Fruit fly (Drosophila melanogaster): ENCODE data around the gene mei-41.

The mei-41 gene

DNA sequence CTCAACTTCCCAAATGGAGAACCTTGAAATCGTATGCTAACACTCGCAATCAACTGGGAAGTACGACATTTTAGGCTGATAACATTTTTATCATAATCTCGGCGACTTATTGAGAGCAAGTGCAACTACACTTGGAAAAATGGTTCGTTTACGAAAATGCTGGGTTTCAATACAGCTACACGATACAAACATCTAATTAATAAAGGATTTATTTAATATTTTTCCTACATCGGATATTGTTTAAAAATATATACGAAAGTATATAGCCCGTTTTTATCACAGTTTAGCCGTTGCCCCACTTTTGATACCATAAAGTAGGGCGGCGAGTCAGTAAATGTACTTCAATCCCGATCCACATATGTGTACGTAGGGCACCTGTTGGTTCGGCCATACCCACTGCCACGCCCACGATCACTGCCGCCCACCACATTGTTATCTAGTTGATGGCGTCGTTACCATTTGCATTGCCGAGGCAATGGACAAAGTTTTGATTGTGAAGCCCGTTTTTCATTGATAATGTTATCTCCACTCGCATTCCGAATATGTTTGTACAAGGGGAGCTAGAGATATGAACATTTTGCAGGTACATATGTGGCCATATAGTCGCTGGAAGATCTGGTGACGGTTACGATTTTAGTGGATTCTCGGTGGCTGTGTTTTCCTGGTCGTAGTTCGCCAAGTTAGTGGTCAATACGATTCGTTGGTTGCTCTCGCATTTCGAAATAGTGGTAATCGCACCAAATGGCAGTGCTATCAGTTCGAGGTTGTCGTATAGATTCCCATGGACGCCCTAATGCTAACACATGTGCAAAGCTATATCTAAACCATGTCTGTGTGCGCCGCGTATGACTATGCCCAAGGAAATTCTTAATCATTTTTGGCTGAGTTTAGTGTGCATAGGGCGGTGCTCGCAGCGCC, 23.2 kb downstream of the mei-41 start, which contains the start of gene Traf-like (continued):
- 0 out of 3 replicates have a peak, but pooled peaks have one; percentile 36 for TF ChIP-seq so (GFP tag; IDR thresholded peaks at IDR 0.05)
- TF ChIP-seq CG15479 (GFP tag; optimal IDR thresholded peaks at IDR 0.05): no peak
- TF ChIP-seq D19A (tag; optimal IDR thresholded peaks at IDR 0.05): peak; percentile 44
- no peak for TF ChIP-seq sna (GFP tag; IDR thresholded peaks at IDR 0.05; ENCODE audit: partially characterized antibody)
- TF ChIP-seq CG4404 (GFP tag; IDR thresholded peaks at IDR 0.05): no peak
- no peak for TF ChIP-seq C15 (GFP tag; IDR thresholded peaks at IDR 0.05)
- TF ChIP-seq stc (GFP tag; IDR thresholded peaks at IDR 0.05): 0 out of 2 replicates have a peak, but pooled peaks have one; percentile 28
- TF ChIP-seq CG4360 (GFP tag; IDR thresholded peaks at IDR 0.05): no peak
- TF ChIP-seq CG17328 (GFP tag; IDR thresholded peaks at IDR 0.05): peak; percentile 11; the same call in 1 of the 2 replicates
- no peak for TF ChIP-seq stwl (tag; optimal IDR thresholded peaks at IDR 0.05)
- peak; percentile 41 for TF ChIP-seq grn (GFP tag; optimal IDR thresholded peaks at IDR 0.05)
- TF ChIP-seq aop (GFP tag; IDR thresholded peaks at IDR 0.05): no peak
- peak in 1 of 2 experiments; percentile 47 for TF ChIP-seq bsh (GFP tag; optimal IDR thresholded peaks at IDR 0.05)
- peak; percentile 49 for TF ChIP-seq CG17359 (tag; optimal IDR thresholded peaks at IDR 0.05)
- peak; percentile 23 for TF ChIP-seq CG15269 (tag; optimal IDR thresholded peaks at IDR 0.05)
- TF ChIP-seq Rfx (GFP tag; IDR thresholded peaks at IDR 0.05): no peak
- no peak for TF ChIP-seq GATAe (GFP tag; conservative IDR thresholded peaks at IDR 0.05)
- TF ChIP-seq CG17802 (tag; optimal IDR thresholded peaks at IDR 0.05): no peak
- peak; percentile 17 for TF ChIP-seq CG18599 (GFP tag; optimal IDR thresholded peaks at IDR 0.05)
- TF ChIP-seq CG6254 (GFP tag; optimal IDR thresholded peaks at IDR 0.05): no peak
- TF ChIP-seq nmo (GFP tag; optimal IDR thresholded peaks at IDR 0.05): peak; percentile 34
- TF ChIP-seq Hr39 (optimal IDR thresholded peaks at IDR 0.05): no peak
- TF ChIP-seq scrt (GFP tag; optimal IDR thresholded peaks at IDR 0.05): no peak
- no peak for TF ChIP-seq ssp (GFP tag; IDR thresholded peaks at IDR 0.05)
- TF ChIP-seq Usf (GFP tag; optimal IDR thresholded peaks at IDR 0.05): no peak
- no peak for TF ChIP-seq prd (optimal IDR thresholded peaks at IDR 0.05)
- peak; percentile 8; the same call in 1 of the 3 replicates for TF ChIP-seq prd (GFP tag; IDR thresholded peaks at IDR 0.05)
- TF ChIP-seq CG10543 (GFP tag; optimal IDR thresholded peaks at IDR 0.05): peak; percentile 79
- TF ChIP-seq ewg (GFP tag; optimal IDR thresholded peaks at IDR 0.05): no peak
- TF ChIP-seq pan (optimal IDR thresholded peaks at IDR 0.05): no peak
- TF ChIP-seq pan (GFP tag; optimal IDR thresholded peaks at IDR 0.05 in 1 of 2, IDR thresholded peaks at IDR 0.05 in 1 of 2): no peak
- TF ChIP-seq jigr1 (GFP tag; IDR thresholded peaks at IDR 0.05): no peak
- no peak for TF ChIP-seq en (GFP tag; optimal IDR thresholded peaks at IDR 0.05)
- TF ChIP-seq ranshi (GFP tag; IDR thresholded peaks at IDR 0.05): 0 out of 2 replicates have a peak, but pooled peaks have one; percentile 34
- TF ChIP-seq zf30C (GFP tag; optimal IDR thresholded peaks at IDR 0.05): peak; percentile 16
- no peak for TF ChIP-seq dmrt11E (tag; optimal IDR thresholded peaks at IDR 0.05)
- no peak for TF ChIP-seq CG11696 (GFP tag; IDR thresholded peaks at IDR 0.05)
- TF ChIP-seq tx (GFP tag; optimal IDR thresholded peaks at IDR 0.05): no peak
- TF ChIP-seq Ptx1 (GFP tag; IDR thresholded peaks at IDR 0.05): peak; percentile 33; the same call in 1 of the 2 replicates
- peak; percentile 13 for TF ChIP-seq CG15601 (tag; optimal IDR thresholded peaks at IDR 0.05)
- no peak for TF ChIP-seq CG12942 (GFP tag; optimal IDR thresholded peaks at IDR 0.05)
- peak; percentile 38 for TF ChIP-seq CG12391 (tag; optimal IDR thresholded peaks at IDR 0.05)
- peak; percentile 5 for TF ChIP-seq CG10274 (GFP tag; optimal IDR thresholded peaks at IDR 0.05)
- no peak for TF ChIP-seq MBD-R2 (GFP tag; IDR thresholded peaks at IDR 0.05)
- TF ChIP-seq Xrp1 (GFP tag; IDR thresholded peaks at IDR 0.05): peak; percentile 32; the same call in 1 of the 2 replicates
- TF ChIP-seq mirr (GFP tag; optimal IDR thresholded peaks at IDR 0.05): peak; percentile 76
- TF ChIP-seq row (GFP tag; IDR thresholded peaks at IDR 0.05): peak; percentile 48; the same call in 2 of the 3 replicates
- no peak for TF ChIP-seq Dbx (GFP tag; IDR thresholded peaks at IDR 0.05)
- TF ChIP-seq Neu2 (GFP tag; optimal IDR thresholded peaks at IDR 0.05; ENCODE audit: borderline replicate concordance): peak; percentile 78

Data from whole organism, embryonic.